Fruit fly (Drosophila melanogaster) whole organism, embryonic: ENCODE results near the gene Jon66Cii.
A peak's percentile ranks its signal among the peaks of the same experiment; 100 is the strongest.

Source experiments
- Bdp1 ChIP-seq: fragments of 200-800 bp; sonication (Bioruptor generic); optimal IDR thresholded peaks from 3 replicates; lab custom pipeline; 2016; ENCODE audit warnings: missing biosample characterization, missing genetic modification characterization
- CG10267 ChIP-seq: fragments of 200-800 bp; sonication (Bioruptor generic); optimal IDR thresholded peaks from 2 replicates; lab custom pipeline; 2018; ENCODE audit warnings: missing biosample characterization, mild to moderate bottlenecking, missing genetic modification characterization, moderate library complexity
- CG11093 ChIP-seq: fragments of 200-800 bp; sonication (Bioruptor generic); IDR thresholded peaks from 3 replicates; pipeline ENCODE4 v1.3.6; 2022; ENCODE audit warnings: missing biosample characterization, missing genetic modification characterization
- CG11456 ChIP-seq: fragments of 200-800 bp; sonication (Bioruptor generic); IDR thresholded peaks from 3 replicates; pipeline ENCODE4 v1.3.6; 2022; ENCODE audit warnings: missing biosample characterization, missing genetic modification characterization
- CG11696 ChIP-seq: fragments of 200-800 bp; sonication (Bioruptor generic); IDR thresholded peaks from 2 replicates; pipeline ENCODE4 v1.3.6; 2022; ENCODE audit warnings: missing biosample characterization, missing genetic modification characterization
- CG13287 ChIP-seq: fragments of 200-800 bp; sonication (Bioruptor generic); IDR thresholded peaks from 2 replicates; pipeline ENCODE4 v1.3.6; 2022; ENCODE audit warnings: missing biosample characterization, missing genetic modification characterization; ENCODE audit not compliant: partially characterized antibody
- CG14860 ChIP-seq: fragments of 200-800 bp; sonication (Bioruptor generic); IDR thresholded peaks from 3 replicates; pipeline ENCODE4 v1.3.6; 2022; ENCODE audit warnings: missing biosample characterization, missing genetic modification characterization; ENCODE audit not compliant: partially characterized antibody
- CG15269 ChIP-seq: fragments of 200-800 bp; sonication (Bioruptor generic); optimal IDR thresholded peaks from 2 replicates; lab custom pipeline; 2018; ENCODE audit warnings: missing biosample characterization, mild to moderate bottlenecking, missing genetic modification characterization, moderate library complexity
- CG1603 ChIP-seq: fragments of 200-800 bp; sonication (Bioruptor generic); optimal IDR thresholded peaks from 2 replicates; lab custom pipeline; 2019; ENCODE audit warnings: missing biosample characterization, mild to moderate bottlenecking, missing genetic modification characterization, moderate library complexity
- CG16813 ChIP-seq: fragments of 200-800 bp; sonication (Bioruptor generic); IDR thresholded peaks from 3 replicates; pipeline ENCODE4 v1.3.6; 2022; ENCODE audit warnings: missing biosample characterization, missing genetic modification characterization; ENCODE audit not compliant: partially characterized antibody
- CG2199 ChIP-seq: fragments of 200-800 bp; sonication (Bioruptor generic); IDR thresholded peaks from 3 replicates; pipeline ENCODE4 v1.3.6; 2022; ENCODE audit warnings: missing biosample characterization, missing genetic modification characterization
- CG34376 ChIP-seq: fragments of 200-800 bp; sonication (Bioruptor generic); optimal IDR thresholded peaks from 2 replicates; lab custom pipeline; 2018; ENCODE audit warnings: missing biosample characterization, mild to moderate bottlenecking, missing genetic modification characterization
- CG34422 ChIP-seq: fragments of 200-800 bp; sonication (Bioruptor generic); IDR thresholded peaks from 3 replicates; pipeline ENCODE4 v1.3.6; 2022; ENCODE audit warnings: missing biosample characterization, missing genetic modification characterization
- CG5180 ChIP-seq: fragments of 200-800 bp; sonication (Bioruptor generic); optimal IDR thresholded peaks from 3 replicates; lab custom pipeline; 2017; ENCODE audit warnings: missing biosample characterization, missing genetic modification characterization, mild to moderate bottlenecking, moderate library complexity, missing genetic modification reagents
- CG5953 ChIP-seq: fragments of 200-800 bp; sonication (Bioruptor generic); IDR thresholded peaks from 2 replicates; pipeline ENCODE4 v1.3.6; 2022; ENCODE audit warnings: missing biosample characterization, missing genetic modification characterization
- CG6791 ChIP-seq: fragments of 200-800 bp; sonication (Bioruptor generic); IDR thresholded peaks from 3 replicates; pipeline ENCODE4 v1.3.6; 2022; ENCODE audit warnings: missing biosample characterization, missing genetic modification characterization; ENCODE audit not compliant: partially characterized antibody
- CG6854 ChIP-seq: fragments of 200-800 bp; sonication (Bioruptor generic); optimal IDR thresholded peaks from 3 replicates; lab custom pipeline; 2017; ENCODE audit warnings: missing biosample characterization, mild to moderate bottlenecking, missing genetic modification characterization
- CTCF ChIP-seq: fragments of 200-800 bp; sonication (Bioruptor generic); optimal IDR thresholded peaks from 2 replicates; lab custom pipeline; 2017; ENCODE audit warnings: missing biosample characterization, mild to moderate bottlenecking, missing genetic modification characterization, moderate library complexity
- Drgx ChIP-seq: fragments of 200-800 bp; sonication (Bioruptor generic); IDR thresholded peaks from 2 replicates; pipeline ENCODE4 v1.3.6; 2022; ENCODE audit warnings: missing biosample characterization, missing genetic modification characterization
- E2f2 ChIP-seq: fragments of 200-800 bp; sonication (Bioruptor generic); IDR thresholded peaks from 2 replicates; pipeline ENCODE4 v1.3.6; 2022; ENCODE audit warnings: missing biosample characterization, missing genetic modification characterization
- Hmx ChIP-seq: fragments of 200-800 bp; sonication (Bioruptor generic); optimal IDR thresholded peaks from 2 replicates; lab custom pipeline; 2016; ENCODE audit warnings: missing biosample characterization, missing genetic modification characterization
- MBD-R2 ChIP-seq: fragments of 200-800 bp; sonication (Bioruptor generic); IDR thresholded peaks from 2 replicates; pipeline ENCODE4 v1.3.6; 2022; ENCODE audit warnings: missing biosample characterization, missing genetic modification characterization
- Opbp ChIP-seq: fragments of 200-800 bp; sonication (Bioruptor generic); IDR thresholded peaks from 3 replicates; pipeline ENCODE4 v1.3.6; 2022; ENCODE audit warnings: missing biosample characterization, missing genetic modification characterization; ENCODE audit not compliant: partially characterized antibody
- Scr ChIP-seq: fragments of 200-800 bp; sonication (Bioruptor generic); IDR thresholded peaks from 2 replicates; pipeline ENCODE4 v1.3.6; 2022; ENCODE audit warnings: missing biosample characterization, missing genetic modification characterization; ENCODE audit not compliant: partially characterized antibody
- Sox100B ChIP-seq: fragments of 200-800 bp; sonication (Bioruptor generic); optimal IDR thresholded peaks from 3 replicates; lab custom pipeline; 2018; ENCODE audit warnings: missing biosample characterization, mild to moderate bottlenecking, missing genetic modification characterization
- Xbp1 ChIP-seq: fragments of 200-800 bp; sonication (Bioruptor generic); optimal IDR thresholded peaks from 3 replicates; lab custom pipeline; 2016; ENCODE audit warnings: missing biosample characterization, mild to moderate bottlenecking, missing genetic modification characterization
- amos ChIP-seq: fragments of 200-800 bp; sonication (Bioruptor generic); IDR thresholded peaks from 2 replicates; pipeline ENCODE4 v1.3.6; 2022; ENCODE audit warnings: missing biosample characterization, missing genetic modification characterization; ENCODE audit not compliant: partially characterized antibody
- ase ChIP-seq: fragments of 200-800 bp; sonication (Bioruptor generic); IDR thresholded peaks from 3 replicates; pipeline ENCODE4 v1.3.6; 2022; ENCODE audit warnings: missing biosample characterization, missing genetic modification characterization
- ato ChIP-seq: fragments of 200-800 bp; sonication (Bioruptor generic); IDR thresholded peaks from 2 replicates; pipeline ENCODE4 v1.3.6; 2022; ENCODE audit warnings: missing biosample characterization, missing genetic modification characterization; ENCODE audit not compliant: partially characterized antibody
- bbx ChIP-seq: fragments of 200-800 bp; sonication (Bioruptor generic); IDR thresholded peaks from 2 replicates; pipeline ENCODE4 v1.3.6; 2022; ENCODE audit warnings: missing biosample characterization, missing genetic modification characterization; ENCODE audit not compliant: partially characterized antibody
- chif ChIP-seq, 2 experiments: fragments of 200-800 bp; sonication (Bioruptor generic); optimal IDR thresholded peaks; 3 replicates each; lab custom pipeline; 2016; ENCODE audit warnings: missing biosample characterization in 2 of 2, missing genetic modification characterization in 2 of 2
- chm ChIP-seq: fragments of 200-800 bp; sonication (Bioruptor generic); IDR thresholded peaks from 2 replicates; pipeline ENCODE4 v1.3.6; 2022; ENCODE audit warnings: missing biosample characterization, missing genetic modification characterization
- ci ChIP-seq: fragments of 200-800 bp; sonication (Bioruptor generic); IDR thresholded peaks from 3 replicates; pipeline ENCODE4 v1.3.6; 2022; ENCODE audit warnings: missing biosample characterization, missing genetic modification characterization
- exex ChIP-seq: fragments of 200-800 bp; sonication (Bioruptor generic); optimal IDR thresholded peaks from 4 replicates; lab custom pipeline; 2018; ENCODE audit warnings: missing biosample characterization, mild to moderate bottlenecking, missing genetic modification characterization, moderate library complexity
- ham ChIP-seq: fragments of 200-800 bp; sonication (Bioruptor generic); IDR thresholded peaks from 2 replicates; pipeline ENCODE4 v1.3.6; 2022; ENCODE audit warnings: missing biosample characterization, missing genetic modification characterization
- knrl ChIP-seq: fragments of 200-800 bp; sonication (Bioruptor generic); IDR thresholded peaks from 3 replicates; pipeline ENCODE4 v1.3.6; 2022; ENCODE audit warnings: missing biosample characterization, missing genetic modification characterization; ENCODE audit not compliant: partially characterized antibody
- nerfin-2 ChIP-seq: fragments of 200-800 bp; sonication (Bioruptor generic); IDR thresholded peaks from 2 replicates; pipeline ENCODE4 v1.3.6; 2022; ENCODE audit warnings: missing biosample characterization, missing genetic modification characterization; ENCODE audit not compliant: partially characterized antibody
- sd ChIP-seq: fragments of 200-800 bp; sonication (Bioruptor generic); optimal IDR thresholded peaks from 3 replicates; lab custom pipeline; 2018; ENCODE audit warnings: missing biosample characterization, mild to moderate bottlenecking, missing genetic modification characterization, moderate library complexity
- stwl ChIP-seq: fragments of 200-800 bp; sonication (Bioruptor generic); optimal IDR thresholded peaks from 3 replicates; lab custom pipeline; 2018; ENCODE audit warnings: missing biosample characterization, mild to moderate bottlenecking, missing genetic modification characterization, moderate library complexity
- tna ChIP-seq: fragments of 200-800 bp; sonication (Bioruptor generic); IDR thresholded peaks from 2 replicates; pipeline ENCODE4 v1.3.6; 2022; ENCODE audit warnings: missing biosample characterization, missing genetic modification characterization; ENCODE audit not compliant: partially characterized antibody
- vvl ChIP-seq: fragments of 200-800 bp; sonication (Bioruptor generic); IDR thresholded peaks from 2 replicates; pipeline ENCODE4 v1.3.6; 2022; ENCODE audit warnings: missing biosample characterization, missing genetic modification characterization
- zfh1 ChIP-seq: fragments of 200-800 bp; sonication (Bioruptor generic); IDR thresholded peaks from 3 replicates; pipeline ENCODE4 v1.3.6; 2022; ENCODE audit warnings: missing biosample characterization, missing genetic modification characterization

Jon66Cii gene

DNA sequence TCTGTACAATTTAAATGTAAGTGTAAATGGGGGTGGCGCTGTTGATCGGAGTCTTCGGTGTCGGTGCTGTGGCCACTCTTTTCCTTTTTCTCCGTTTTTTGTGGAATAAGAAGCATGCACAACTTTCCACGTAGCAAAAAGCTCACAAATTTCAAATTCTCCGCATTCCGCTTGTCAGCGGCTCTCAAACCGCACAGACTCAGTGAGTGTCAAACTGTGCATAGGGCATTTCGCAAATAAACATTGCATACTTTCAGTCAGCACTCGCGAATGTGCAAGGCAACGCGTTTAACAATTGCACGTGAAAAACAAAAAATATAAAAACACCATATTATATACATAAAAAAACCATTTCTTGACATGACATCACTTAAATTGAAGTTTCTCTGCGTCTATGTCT is 1.5 kb upstream of the Jon66Cii start (continued):
- TF ChIP-seq CG13287 (peak; percentile 24; the same call in 1 of the 2 replicates), CG34376 (GFP tag; lab: Kevin White, UChicago) (no peak), CG1603 (tag; lab: Kevin White, UChicago) (peak; percentile 25), CG6791 (peak; percentile 63), Opbp (GFP tag; lab: Robert Waterston, UW) (peak; percentile 72), CG5953 (no peak), tna (GFP tag; lab: Robert Waterston, UW) (peak; percentile 76), stwl (tag; lab: Kevin White, UChicago) (peak; percentile 29), bbx (GFP tag; lab: Robert Waterston, UW) (peak; percentile 46; the same call in 1 of the 2 replicates), CTCF (GFP tag; lab: Kevin White, UChicago) (peak; percentile 35), CG6854 (GFP tag; lab: Kevin White, UChicago) (peak; percentile 53), Xbp1 (peak; percentile 2), CG5180 (GFP tag; lab: Kevin White, UChicago) (no peak), ato (GFP tag; lab: Robert Waterston, UW) (0 out of 2 replicates have a peak, but pooled peaks have one; percentile 25), CG34422 (GFP tag; lab: Robert Waterston, UW) (0 out of 3 replicates have a peak, but pooled peaks have one; percentile 7), Drgx (GFP tag; lab: Robert Waterston, UW) (0 out of 2 replicates have a peak, but pooled peaks have one; percentile 15), E2f2 (GFP tag; lab: Robert Waterston, UW) (peak; percentile 81), CG15269 (tag; lab: Kevin White, UChicago) (no peak), sd (tag; lab: Kevin White, UChicago) (peak; percentile 100), chif (GFP tag; optimal IDR thresholded peaks at IDR 0.05; lab: Kevin White, UChicago) (no peak), amos (GFP tag; lab: Robert Waterston, UW) (peak; percentile 56), zfh1 (GFP tag; lab: Robert Waterston, UW) (0 out of 3 replicates have a peak, but pooled peaks have one; percentile 39), Hmx (GFP tag; lab: Kevin White, UChicago) (no peak), CG16813 (GFP tag; lab: Robert Waterston, UW) (0 out of 3 replicates have a peak, but pooled peaks have one; percentile 25), MBD-R2 (GFP tag; lab: Robert Waterston, UW) (peak; percentile 40; the same call in 1 of the 2 replicates), CG14860 (GFP tag; lab: Robert Waterston, UW) (peak; percentile 55; the same call in 2 of the 3 replicates), vvl (GFP tag; lab: Robert Waterston, UW) (0 out of 2 replicates have a peak, but pooled peaks have one; percentile 12), ci (GFP tag; lab: Robert Waterston, UW) (peak; percentile 66; the same call in 2 of the 3 replicates), chm (GFP tag; lab: Robert Waterston, UW) (0 out of 2 replicates have a peak, but pooled peaks have one; percentile 27), CG2199 (GFP tag; lab: Robert Waterston, UW) (peak; percentile 89), Scr (GFP tag; lab: Robert Waterston, UW) (peak; percentile 25), knrl (GFP tag; lab: Robert Waterston, UW) (peak; percentile 63), nerfin-2 (GFP tag; lab: Robert Waterston, UW) (peak; percentile 47; the same call in 1 of the 2 replicates), ase (GFP tag; lab: Robert Waterston, UW) (no peak)
- TF ChIP-seq, all 482 proteins: peak for 42

DNA sequence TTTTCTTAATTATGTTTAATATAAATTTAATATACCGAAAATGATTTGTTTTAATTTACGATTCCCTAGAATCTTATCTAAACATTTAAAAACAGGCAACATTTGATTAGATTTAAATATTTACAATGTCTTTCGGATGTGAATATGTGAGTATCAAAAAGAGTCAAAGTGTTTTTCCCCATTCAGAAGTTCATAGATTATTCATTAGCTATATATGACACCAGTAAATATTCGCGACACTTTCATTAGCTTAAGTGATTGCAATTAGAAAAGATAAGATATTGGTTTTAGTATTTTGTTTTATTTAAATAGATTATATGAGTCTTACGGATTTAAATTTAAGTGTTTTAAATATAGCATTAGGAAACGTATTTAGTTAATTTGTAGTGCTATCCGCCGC is 683 bp upstream of the Jon66Cii start:
- TF ChIP-seq Sox100B (GFP tag; lab: Kevin White, UChicago) (no peak), CG11093 (GFP tag; lab: Robert Waterston, UW) (no peak), CG11696 (no peak), ham (GFP tag; lab: Robert Waterston, UW) (no peak), exex (tag; lab: Kevin White, UChicago) (peak; percentile 83), Bdp1 (GFP tag; lab: Kevin White, UChicago) (no peak), CG10267 (tag; lab: Kevin White, UChicago) (no peak), CG11456 (GFP tag; lab: Robert Waterston, UW) (no peak)
